Worm (Caenorhabditis elegans): Measurements from ENCODE around the gene Y67D8B.3.

Y67D8B.3 gene

ce11 chrIV:3163562-3163961 is 38.4 kb downstream of the Y67D8B.3 start:
- TF ChIP-seq ceh-36 (tag; optimal IDR thresholded peaks at IDR 0.05) = no peak
- TF ChIP-seq tbx-37 (GFP tag; conservative IDR thresholded peaks at IDR 0.05) = no peak
- no peak for TF ChIP-seq ceh-13 (GFP tag; optimal IDR thresholded peaks at IDR 0.05)
- TF ChIP-seq tbx-11 (GFP tag; IDR thresholded peaks at IDR 0.05) = no peak
- no peak for TF ChIP-seq scrt-1 (GFP tag; IDR thresholded peaks at IDR 0.05)
- TF ChIP-seq hnd-1 (tag; optimal IDR thresholded peaks at IDR 0.05) = no peak
- TF ChIP-seq ets-7 (tag; optimal IDR thresholded peaks at IDR 0.05) = no peak

DNA sequence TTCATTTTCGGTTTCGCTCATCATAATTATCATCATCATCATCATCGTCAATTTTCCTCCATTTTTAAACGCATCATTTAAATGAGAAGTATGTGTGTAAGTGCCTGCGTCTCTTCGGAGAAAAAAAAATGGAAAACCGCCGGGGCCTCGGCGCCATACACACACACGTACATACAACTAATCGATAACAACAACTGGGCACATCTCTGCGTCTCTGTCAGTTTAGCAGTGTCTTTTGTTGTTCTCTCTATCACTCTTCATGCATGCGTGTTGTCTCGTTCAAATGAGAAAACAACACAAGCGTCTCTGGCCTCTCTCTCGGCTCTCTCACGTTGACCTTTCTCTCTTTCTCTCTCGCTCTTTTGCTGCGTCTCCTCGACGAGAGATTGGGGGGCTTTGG is 41.2 kb downstream of the Y67D8B.3 start:
- 0 out of 2 replicates have a peak, but pooled peaks have one; percentile 13 for TF ChIP-seq tbx-37 (GFP tag; conservative IDR thresholded peaks at IDR 0.05)
- peak; percentile 48 for TF ChIP-seq F13C5.2 (tag; optimal IDR thresholded peaks at IDR 0.05)
- no peak for TF ChIP-seq aly-1 (tag; optimal IDR thresholded peaks at IDR 0.05)

ce11 chrIV:3158175-3158574 is 43.8 kb downstream of the Y67D8B.3 start:
- TF ChIP-seq pes-1 (GFP tag; IDR thresholded peaks at IDR 0.05) (no peak), tbx-11 (GFP tag; IDR thresholded peaks at IDR 0.05) (no peak), flt-1 (GFP tag; IDR thresholded peaks at IDR 0.05) (no peak), ceh-13 (GFP tag; optimal IDR thresholded peaks at IDR 0.05) (no peak), sea-1 (GFP tag; conservative IDR thresholded peaks at IDR 0.05) (no peak), ceh-36 (tag; optimal IDR thresholded peaks at IDR 0.05) (no peak), aly-1 (tag; optimal IDR thresholded peaks at IDR 0.05) (no peak), hmg-4 (GFP tag; optimal IDR thresholded peaks at IDR 0.05) (no peak), ets-7 (tag; optimal IDR thresholded peaks at IDR 0.05) (no peak), tra-4 (tag; optimal IDR thresholded peaks at IDR 0.05) (no peak), scrt-1 (GFP tag; IDR thresholded peaks at IDR 0.05) (no peak), hmbx-1 (tag; optimal IDR thresholded peaks at IDR 0.05) (no peak), ama-1 (optimal IDR thresholded peaks at IDR 0.05) (no peak), B0310.2 (tag; optimal IDR thresholded peaks at IDR 0.05) (no peak), tbx-37 (GFP tag; conservative IDR thresholded peaks at IDR 0.05) (no peak), hnd-1 (tag; optimal IDR thresholded peaks at IDR 0.05) (no peak), F13C5.2 (tag; optimal IDR thresholded peaks at IDR 0.05) (no peak)

Data from whole organism, early embryonic.